Worm (Caenorhabditis elegans) whole organism, L4 larva: ENCODE results near the gene cnd-1.

ENCODE experiments used
- Y105C5A.15 ChIP-seq: fragments of 200-800 bp; sonication (Bioruptor generic); IDR thresholded peaks from 2 replicates; pipeline ENCODE4 v1.3.6; 2022; ENCODE audit warnings: missing genetic modification characterization, missing compliant biosample characterization
- nhr-111 ChIP-seq: fragments of 200-800 bp; sonication (Bioruptor generic); optimal IDR thresholded peaks from 2 replicates; lab custom pipeline; 2018; ENCODE audit warnings: mild to moderate bottlenecking, missing genetic modification characterization, missing compliant biosample characterization

DNA sequence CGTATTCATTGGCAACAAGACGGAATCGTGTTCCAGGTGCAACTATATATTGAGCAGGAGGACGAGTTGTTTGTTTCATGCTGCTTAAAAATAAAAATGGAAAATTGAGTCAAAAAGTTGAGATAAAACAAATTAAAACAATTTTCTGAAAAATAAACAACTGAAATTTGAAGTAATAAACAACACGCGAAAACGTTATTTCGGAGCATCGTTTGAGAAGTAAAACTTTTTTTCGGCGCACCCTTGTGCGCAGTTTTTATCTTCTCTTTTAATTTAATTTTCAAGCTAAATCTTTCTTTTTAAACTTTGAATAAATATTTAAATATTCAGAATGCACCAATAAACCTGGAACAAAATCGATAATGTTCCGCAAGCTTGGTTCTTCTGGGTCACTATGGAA lies 9.7 kb upstream of the cnd-1 start, which contains the start of the genes sumv-1 and gop-1:
- no peak for TF ChIP-seq Y105C5A.15 (GFP tag; lab: Robert Waterston, UW)
- no peak for TF ChIP-seq nhr-111 (GFP tag; lab: Kevin White, UChicago)
